Worm (Caenorhabditis elegans) whole organism, young adult: ENCODE results near the gene fipr-25.

Experiments
- C06A6.2 ChIP-seq: fragments of 200-800 bp; sonication (Bioruptor generic); conservative IDR thresholded peaks from 2 replicates; pipeline ENCODE4 v1.3.6; 2022; ENCODE audit warnings: missing genetic modification characterization, missing compliant biosample characterization
- F37B4.10 ChIP-seq: fragments of 200-800 bp; sonication (Bioruptor generic); IDR thresholded peaks from 2 replicates; pipeline ENCODE4 v1.3.6; 2022; ENCODE audit warnings: missing genetic modification characterization, missing compliant biosample characterization
- F55B11.4 ChIP-seq: sonication (generic microtip); optimal IDR thresholded peaks from 2 replicates; lab custom pipeline; 2016; ENCODE audit warnings: missing compliant biosample characterization, missing genetic modification characterization, borderline replicate concordance; ENCODE audit not compliant: insufficient read depth
- F57C9.4 ChIP-seq: sonication (generic microtip); optimal IDR thresholded peaks from 2 replicates; lab custom pipeline; 2017; ENCODE audit warnings: mild to moderate bottlenecking, missing genetic modification characterization, missing compliant biosample characterization
- T07F8.4 ChIP-seq: sonication (generic microtip); optimal IDR thresholded peaks from 2 replicates; lab custom pipeline; 2016; ENCODE audit warnings: mild to moderate bottlenecking, missing genetic modification characterization, moderate library complexity, missing compliant biosample characterization
- Y53G8AR.9 ChIP-seq: fragments of 200-800 bp; sonication (Bioruptor generic); conservative IDR thresholded peaks from 2 replicates; pipeline ENCODE4 v1.3.6; 2022; ENCODE audit warnings: missing genetic modification reagents, missing genetic modification characterization, missing compliant biosample characterization
- ama-1 ChIP-seq, 3 experiments: fragments of 150-350 bp in 1 of 3; sonication (generic microtip) in 2 of 3; optimal IDR thresholded peaks; 2 replicates each; lab custom pipeline; 2014 to 2018; ENCODE audit warnings: missing biosample characterization in 2 of 3, missing genetic modification characterization in 2 of 3, missing genetic modification reagents in 2 of 3
- aptf-2 ChIP-seq: fragments of 200-800 bp; sonication (Bioruptor generic); conservative IDR thresholded peaks from 2 replicates; pipeline ENCODE4 v1.3.6; 2022; ENCODE audit warnings: missing genetic modification reagents, missing genetic modification characterization, missing compliant biosample characterization
- atf-7 ChIP-seq: sonication (generic microtip); optimal IDR thresholded peaks from 2 replicates; lab custom pipeline; 2017; ENCODE audit warnings: mild to moderate bottlenecking, missing genetic modification characterization, missing compliant biosample characterization
- attf-5 ChIP-seq: fragments of 200-800 bp; sonication (Bioruptor generic); optimal IDR thresholded peaks from 2 replicates; lab custom pipeline; 2018; ENCODE audit warnings: mild to moderate bottlenecking, missing genetic modification characterization, missing compliant biosample characterization
- ceh-100 ChIP-seq: fragments of 200-800 bp; sonication (Bioruptor generic); IDR thresholded peaks from 2 replicates; pipeline ENCODE4 v1.3.6; 2022; ENCODE audit warnings: missing genetic modification reagents, missing genetic modification characterization, missing compliant biosample characterization
- ceh-58 ChIP-seq: fragments of 200-800 bp; sonication (Bioruptor generic); IDR thresholded peaks from 2 replicates; pipeline ENCODE4 v1.3.6; 2022; ENCODE audit warnings: missing genetic modification characterization, missing compliant biosample characterization
- egrh-3 ChIP-seq: fragments of 200-800 bp; sonication (Bioruptor generic); IDR thresholded peaks from 2 replicates; pipeline ENCODE4 v1.3.6; 2022; ENCODE audit warnings: missing genetic modification reagents, missing genetic modification characterization, missing compliant biosample characterization
- fkh-3 ChIP-seq: sonication (generic microtip); optimal IDR thresholded peaks from 2 replicates; lab custom pipeline; 2016; ENCODE audit warnings: mild to moderate bottlenecking, missing genetic modification characterization, missing compliant biosample characterization
- lag-1 ChIP-seq: fragments of 200-800 bp; sonication (Bioruptor generic); IDR thresholded peaks from 2 replicates; pipeline ENCODE4 v1.3.6; 2022; ENCODE audit warnings: missing genetic modification reagents, missing genetic modification characterization, missing compliant biosample characterization
- let-526 ChIP-seq: fragments of 200-800 bp; sonication (Bioruptor generic); IDR thresholded peaks from 2 replicates; pipeline ENCODE4 v1.3.6; 2022; ENCODE audit warnings: missing genetic modification reagents, missing genetic modification characterization, missing compliant biosample characterization
- lin-26 ChIP-seq: fragments of 200-800 bp; sonication (Bioruptor generic); IDR thresholded peaks from 2 replicates; pipeline ENCODE4 v1.3.6; 2022; ENCODE audit warnings: missing genetic modification reagents, missing genetic modification characterization, missing compliant biosample characterization
- lin-40 ChIP-seq: sonication (generic microtip); optimal IDR thresholded peaks from 2 replicates; lab custom pipeline; 2016; ENCODE audit warnings: missing genetic modification characterization, mild to moderate bottlenecking, missing compliant biosample characterization, missing genotype, missing genetic modification reagents
- lin-54 ChIP-seq: fragments of 200-800 bp; sonication (Bioruptor generic); optimal IDR thresholded peaks from 2 replicates; lab custom pipeline; 2018; ENCODE audit warnings: mild to moderate bottlenecking, missing genetic modification characterization, missing compliant biosample characterization
- lsl-1 ChIP-seq: fragments of 200-800 bp; sonication (Bioruptor generic); optimal IDR thresholded peaks from 2 replicates; lab custom pipeline; 2018; ENCODE audit warnings: mild to moderate bottlenecking, missing genetic modification characterization, moderate library complexity, missing compliant biosample characterization
- madf-8 ChIP-seq: fragments of 200-800 bp; sonication (Bioruptor generic); conservative IDR thresholded peaks from 2 replicates; pipeline ENCODE4 v1.3.6; 2022; ENCODE audit warnings: missing genetic modification reagents, missing genetic modification characterization, missing compliant biosample characterization
- mcd-1 ChIP-seq: fragments of 200-800 bp; sonication (Bioruptor generic); IDR thresholded peaks from 2 replicates; pipeline ENCODE4 v1.3.6; 2022; ENCODE audit warnings: missing genetic modification reagents, missing genetic modification characterization, missing compliant biosample characterization
- nhr-80 ChIP-seq: sonication (generic microtip); optimal IDR thresholded peaks from 2 replicates; lab custom pipeline; 2016; ENCODE audit warnings: missing genetic modification characterization, missing compliant biosample characterization
- rpc-1 ChIP-seq, 2 experiments: fragments of 150-350 bp in 1 of 2; sonication (generic microtip) in 1 of 2; optimal IDR thresholded peaks; 2 replicates each; lab custom pipeline; 2014 to 2018; ENCODE audit warnings: missing biosample characterization in 1 of 2, missing genetic modification characterization in 1 of 2, missing genetic modification reagents in 1 of 2, missing genotype in 1 of 2
- sea-2 ChIP-seq: fragments of 200-800 bp; sonication (Bioruptor generic); IDR thresholded peaks from 2 replicates; pipeline ENCODE4 v1.3.6; 2022; ENCODE audit warnings: missing genetic modification characterization, missing compliant biosample characterization
- snpc-1.3 ChIP-seq: sonication (generic microtip); optimal IDR thresholded peaks from 2 replicates; lab custom pipeline; 2017; ENCODE audit warnings: missing genetic modification characterization, mild to moderate bottlenecking, missing compliant biosample characterization, antibody characterized with exemption, moderate library complexity, missing genotype, missing genetic modification reagents; ENCODE audit not compliant: insufficient read depth
- zfh-2 ChIP-seq: fragments of 200-800 bp; sonication (Bioruptor generic); conservative IDR thresholded peaks from 2 replicates; pipeline ENCODE4 v1.3.6; 2022; ENCODE audit warnings: missing genetic modification reagents, missing genetic modification characterization, missing compliant biosample characterization
- ztf-3 ChIP-seq: fragments of 200-800 bp; sonication (Bioruptor generic); optimal IDR thresholded peaks from 2 replicates; lab custom pipeline; 2018; ENCODE audit warnings: mild to moderate bottlenecking, missing genetic modification characterization, missing compliant biosample characterization

Gene fipr-25

ce11 chrV:1986954-1987353 lies 29.7 kb downstream of the fipr-25 start, which contains the start of gene T08B1.1:
Gene T08B1.1 (minus strand): TSS chrV:1987045.
- TF ChIP-seq rpc-1 (optimal IDR thresholded peaks at IDR 0.05; lab: Kevin White, UChicago): no peak
- TF ChIP-seq rpc-1 (tag; optimal IDR thresholded peaks at IDR 0.05; lab: Kevin White, UChicago): no peak
- no peak for TF ChIP-seq lag-1 (GFP tag; lab: Robert Waterston, UW)
- peak; percentile 64 for TF ChIP-seq nhr-80
- TF ChIP-seq F37B4.10 (GFP tag; lab: Robert Waterston, UW): no peak

- peak; percentile 42 for TF ChIP-seq nhr-80
- TF ChIP-seq ceh-58 (GFP tag; lab: Robert Waterston, UW): no peak
- TF ChIP-seq, all 124 proteins: peak for 1
These were observed 32.0 kb downstream of the fipr-25 start for ce11 chrV:1989220-1989619.

- TF ChIP-seq ztf-3 (no peak), lin-26 (GFP tag; lab: Robert Waterston, UW) (0 out of 2 replicates have a peak, but pooled peaks have one; percentile 32), Y53G8AR.9 (GFP tag; lab: Robert Waterston, UW) (no peak), zfh-2 (GFP tag; lab: Robert Waterston, UW) (peak; percentile 84), let-526 (no peak), egrh-3 (peak; percentile 70)
These were observed 34.2 kb downstream of the fipr-25 start for ce11 chrV:1991381-1991780.

- TF ChIP-seq lsl-1 (GFP tag; lab: Kevin White, UChicago) (no peak), zfh-2 (GFP tag; lab: Robert Waterston, UW) (peak; percentile 55), sea-2 (no peak)
- TF ChIP-seq, all 124 proteins: peak for 1
These were observed 35.3 kb downstream of the fipr-25 start, which contains the start of gene tnt-4 for ce11 chrV:1992515-1992968. Gene tnt-4 (minus strand): TSS chrV:1992918.

- TF ChIP-seq T07F8.4 (tag; lab: Kevin White, UChicago): no peak
- TF ChIP-seq F55B11.4 (tag; lab: Kevin White, UChicago): no peak
- no peak for TF ChIP-seq ceh-100 (GFP tag; lab: Robert Waterston, UW)
- TF ChIP-seq attf-5 (GFP tag; lab: Kevin White, UChicago): no peak
- no peak for TF ChIP-seq snpc-1.3 (tag; lab: Kevin White, UChicago)
- no peak for TF ChIP-seq lin-40
- TF ChIP-seq aptf-2 (GFP tag; lab: Robert Waterston, UW): no peak
- no peak for TF ChIP-seq egrh-3
- TF ChIP-seq fkh-3 (tag; lab: Kevin White, UChicago): no peak
- TF ChIP-seq lin-54 (GFP tag; lab: Kevin White, UChicago): no peak
- no peak for TF ChIP-seq F57C9.4
- no peak for TF ChIP-seq lin-26 (GFP tag; lab: Robert Waterston, UW)
- no peak for TF ChIP-seq C06A6.2
- TF ChIP-seq, all 124 proteins: peak for 0
These were observed 41.1 kb downstream of the fipr-25 start for ce11 chrV:1998358-1998757.

ce11 chrV:1999531-2000094 lies 42.4 kb downstream of the fipr-25 start, which contains the start of gene alh-5:
Gene alh-5 (minus strand): TSS chrV:1999581.
- no peak for TF ChIP-seq madf-8
- TF ChIP-seq mcd-1: no peak
- TF ChIP-seq ama-1 (optimal IDR thresholded peaks at IDR 0.05; lab: Kevin White, UChicago): no peak
- TF ChIP-seq ama-1 (GFP tag; optimal IDR thresholded peaks at IDR 0.05; lab: Kevin White, UChicago): no peak
- peak; percentile 19 for TF ChIP-seq nhr-80
- no peak for TF ChIP-seq atf-7 (tag; lab: Kevin White, UChicago)
